Worm (Caenorhabditis elegans) whole organism, midembryonic: Measurements from ENCODE around the gene pitr-6.

Experiments used
- T22C8.4 ChIP-seq: fragments of 200-800 bp; sonication (Bioruptor generic); IDR thresholded peaks from 2 replicates; pipeline ENCODE4 v1.3.6; 2022; ENCODE audit warnings: missing genetic modification characterization, missing compliant biosample characterization
- flt-1 ChIP-seq: fragments of 200-800 bp; sonication (Bioruptor generic); IDR thresholded peaks from 2 replicates; pipeline ENCODE4 v1.3.6; 2022; ENCODE audit warnings: missing genetic modification characterization, missing compliant biosample characterization
- ztf-29 ChIP-seq: fragments of 200-800 bp; sonication (Bioruptor generic); IDR thresholded peaks from 2 replicates; pipeline ENCODE4 v1.3.6; 2022; ENCODE audit warnings: missing genetic modification reagents, missing genetic modification characterization, missing compliant biosample characterization

ce11 chrII:12420486-12420885 lies 24.6 kb upstream of the pitr-6 start, which contains the start of gene sre-26:
- no peak for TF ChIP-seq flt-1 (GFP tag; lab: Robert Waterston, UW)
- no peak for TF ChIP-seq ztf-29 (GFP tag; lab: Robert Waterston, UW)
- TF ChIP-seq T22C8.4 (GFP tag; lab: Robert Waterston, UW): no peak
